Worm (Caenorhabditis elegans): ENCODE data around the gene B0252.5.

ce11 chrII:6887319-6888005, 31.2 kb downstream of the B0252.5 start, which contains the start of gene pmp-2:
- TF ChIP-seq snpc-4 (tag; optimal IDR thresholded peaks at IDR 0.05) (no peak), ama-1 (optimal IDR thresholded peaks at IDR 0.05) (no peak), ztf-4 (tag; optimal IDR thresholded peaks at IDR 0.05) (no peak), nhr-12 (tag; optimal IDR thresholded peaks at IDR 0.05) (no peak), ZK546.5 (tag; optimal IDR thresholded peaks at IDR 0.05) (no peak), mab-5 (tag; optimal IDR thresholded peaks at IDR 0.05) (no peak), crh-2 (tag; optimal IDR thresholded peaks at IDR 0.05) (no peak), zag-1 (tag; optimal IDR thresholded peaks at IDR 0.05) (no peak)

All from whole organism, L2 larva.